Worm (Caenorhabditis elegans): Measurements from ENCODE around the gene C14C10.5.

The C14C10.5 gene

ce11 chrV:12552671-12553212, 47.2 kb upstream of the C14C10.5 start, which contains the start of gene F45D3.4:
Gene F45D3.4, minus strand, starts transcription at chrV:12553191.
- TF ChIP-seq nhr-25 (tag; optimal IDR thresholded peaks at IDR 0.05; ENCODE audit: borderline replicate concordance, insufficient read depth), result no peak
- TF ChIP-seq ztf-7 (tag; optimal IDR thresholded peaks at IDR 0.05), result no peak
- TF ChIP-seq sdz-12 (GFP tag; optimal IDR thresholded peaks at IDR 0.05), result no peak
- TF ChIP-seq unc-130 (GFP tag; optimal IDR thresholded peaks at IDR 0.05), result no peak
- no peak for TF ChIP-seq skn-1 (tag; optimal IDR thresholded peaks at IDR 0.05)
- no peak for TF ChIP-seq madf-9 (GFP tag; conservative IDR thresholded peaks at IDR 0.05)
- no peak for TF ChIP-seq daf-8 (GFP tag; IDR thresholded peaks at IDR 0.05)
- no peak for TF ChIP-seq pha-4 (GFP tag; IDR thresholded peaks at IDR 0.05)
- TF ChIP-seq pha-4 (tag; optimal IDR thresholded peaks at IDR 0.05), result no peak
- no peak for TF ChIP-seq R02D3.7 (tag; optimal IDR thresholded peaks at IDR 0.05)
- no peak for TF ChIP-seq lim-7 (GFP tag; IDR thresholded peaks at IDR 0.05)
- TF ChIP-seq lin-38 (GFP tag; IDR thresholded peaks at IDR 0.05), result no peak
- 0 out of 2 replicates have a peak, but pooled peaks have one; percentile 12 for TF ChIP-seq Y48G9A.11 (GFP tag; IDR thresholded peaks at IDR 0.05)
- no peak for TF ChIP-seq nhr-77 (tag; optimal IDR thresholded peaks at IDR 0.05)
- peak; percentile 55; the same call in 1 of the 2 replicates for TF ChIP-seq egl-43 (GFP tag; IDR thresholded peaks at IDR 0.05)
- TF ChIP-seq aha-1 (tag), result peak; percentile 98
- no peak for TF ChIP-seq hlh-30 (tag; optimal IDR thresholded peaks at IDR 0.05; ENCODE audit: insufficient read depth)
- TF ChIP-seq mep-1 (tag; optimal IDR thresholded peaks at IDR 0.05), result peak; percentile 6
- TF ChIP-seq F26F4.8 (GFP tag; conservative IDR thresholded peaks at IDR 0.05), result no peak
- no peak for TF ChIP-seq arid-1 (GFP tag; conservative IDR thresholded peaks at IDR 0.05)
- TF ChIP-seq nhr-6 (tag; optimal IDR thresholded peaks at IDR 0.05), result no peak
- no peak for TF ChIP-seq nhr-11 (tag; optimal IDR thresholded peaks at IDR 0.05)
- TF ChIP-seq lir-3 (tag; optimal IDR thresholded peaks at IDR 0.05), result no peak
- TF ChIP-seq lin-39 (tag; optimal IDR thresholded peaks at IDR 0.05), result no peak
- TF ChIP-seq lin-29 (GFP tag; IDR thresholded peaks at IDR 0.05), result no peak
- TF ChIP-seq aly-2 (tag; optimal IDR thresholded peaks at IDR 0.05), result no peak
- TF ChIP-seq zfp-2 (tag; optimal IDR thresholded peaks at IDR 0.05), result no peak
- TF ChIP-seq Y75B8A.6 (GFP tag; IDR thresholded peaks at IDR 0.05), result no peak
- no peak for TF ChIP-seq dve-1 (tag; optimal IDR thresholded peaks at IDR 0.05; ENCODE audit: insufficient read depth)
- TF ChIP-seq duxl-1 (tag; optimal IDR thresholded peaks at IDR 0.05; ENCODE audit: poor library complexity), result no peak
- peak; percentile 10; the same call in 1 of the 2 replicates for TF ChIP-seq T26A8.4 (GFP tag; IDR thresholded peaks at IDR 0.05)
- no peak for TF ChIP-seq mxl-2 (GFP tag; conservative IDR thresholded peaks at IDR 0.05)
- peak; percentile 87 for TF ChIP-seq ama-1 (optimal IDR thresholded peaks at IDR 0.05)
- TF ChIP-seq Y105C5A.15 (GFP tag; IDR thresholded peaks at IDR 0.05), result no peak

- TF ChIP-seq ctbp-1 (GFP tag; IDR thresholded peaks at IDR 0.05) (peak; percentile 32; the same call in 1 of the 2 replicates), nhr-28 (tag; optimal IDR thresholded peaks at IDR 0.05) (peak; percentile 76), unc-62 (GFP tag; optimal IDR thresholded peaks at IDR 0.05 in 1 of 2) (peak in 1 of 2 experiments; percentile 93), unc-62 (tag; optimal IDR thresholded peaks at IDR 0.05) (no peak), nhr-6 (tag; optimal IDR thresholded peaks at IDR 0.05) (no peak), mdl-1 (tag; optimal IDR thresholded peaks at IDR 0.05) (peak; percentile 34 to 82), hlh-30 (tag; optimal IDR thresholded peaks at IDR 0.05; ENCODE audit: insufficient read depth) (peak; percentile 79), dmd-6 (GFP tag; IDR thresholded peaks at IDR 0.05) (peak; percentile 56), cey-2 (tag; optimal IDR thresholded peaks at IDR 0.05; ENCODE audit: borderline replicate concordance, insufficient read depth) (peak; percentile 15), Y105C5A.15 (GFP tag; IDR thresholded peaks at IDR 0.05) (no peak), mep-1 (tag; optimal IDR thresholded peaks at IDR 0.05) (peak; percentile 19), aha-1 (tag) (peak; percentile 83), pha-4 (GFP tag; IDR thresholded peaks at IDR 0.05) (no peak), pha-4 (tag; optimal IDR thresholded peaks at IDR 0.05) (no peak), skn-1 (tag; optimal IDR thresholded peaks at IDR 0.05) (no peak), daf-16 (GFP tag; optimal IDR thresholded peaks at IDR 0.05) (no peak), daf-16 (tag; optimal IDR thresholded peaks at IDR 0.05) (no peak), hlh-11 (tag; optimal IDR thresholded peaks at IDR 0.05) (peak; percentile 91), gei-8 (GFP tag; optimal IDR thresholded peaks at IDR 0.05) (peak; percentile 12), ZK546.5 (tag; optimal IDR thresholded peaks at IDR 0.05) (no peak), T26A8.4 (GFP tag; IDR thresholded peaks at IDR 0.05) (no peak), dve-1 (tag; optimal IDR thresholded peaks at IDR 0.05; ENCODE audit: insufficient read depth) (no peak), set-16 (GFP tag; IDR thresholded peaks at IDR 0.05) (0 out of 2 replicates have a peak, but pooled peaks have one; percentile 16), unc-130 (GFP tag; optimal IDR thresholded peaks at IDR 0.05) (no peak), lsy-2 (tag; optimal IDR thresholded peaks at IDR 0.05) (peak in 1 of 2 experiments; percentile 38), tra-1 (GFP tag; IDR thresholded peaks at IDR 0.05) (0 out of 2 replicates have a peak, but pooled peaks have one; percentile 19)
These were observed 46.7 kb upstream of the C14C10.5 start for ce11 chrV:12553286-12553725.

All from whole organism, L4 larva.